Worm (Caenorhabditis elegans): ENCODE results near the gene F35D11.4.

The F35D11.4 gene

ce11 chrII:4598815-4599214 is 4.4 kb upstream of the F35D11.4 start:
- TF ChIP-seq madf-2 (tag; optimal IDR thresholded peaks at IDR 0.05) (no peak), elt-2 (tag; optimal IDR thresholded peaks at IDR 0.05) (peak; percentile 49), pros-1 (tag; optimal IDR thresholded peaks at IDR 0.05) (no peak), tbx-2 (tag; optimal IDR thresholded peaks at IDR 0.05) (no peak)

- TF ChIP-seq sdc-2 (tag; optimal IDR thresholded peaks at IDR 0.05) (no peak), hlh-6 (tag; optimal IDR thresholded peaks at IDR 0.05) (no peak), ama-1 (optimal IDR thresholded peaks at IDR 0.05) (no peak), dve-1 (tag; optimal IDR thresholded peaks at IDR 0.05) (no peak), fax-1 (tag; optimal IDR thresholded peaks at IDR 0.05) (no peak), ceh-6 (GFP tag; optimal IDR thresholded peaks at IDR 0.05) (no peak), ets-4 (tag; optimal IDR thresholded peaks at IDR 0.05) (no peak), unc-86 (tag; optimal IDR thresholded peaks at IDR 0.05) (no peak), ceh-2 (tag; optimal IDR thresholded peaks at IDR 0.05) (no peak), syd-9 (tag; optimal IDR thresholded peaks at IDR 0.05) (no peak), ceh-45 (GFP tag; IDR thresholded peaks at IDR 0.05) (no peak), K09A11.1 (tag; optimal IDR thresholded peaks at IDR 0.05; ENCODE audit: insufficient read depth) (no peak), gmeb-2 (tag; optimal IDR thresholded peaks at IDR 0.05) (no peak), unc-55 (GFP tag; optimal IDR thresholded peaks at IDR 0.05) (no peak)
These were observed 3.4 kb upstream of the F35D11.4 start for ce11 chrII:4599838-4600237.

ce11 chrII:4600276-4600675 is 3.0 kb upstream of the F35D11.4 start:
- TF ChIP-seq ceh-6 (GFP tag; optimal IDR thresholded peaks at IDR 0.05) (no peak), ets-4 (tag; optimal IDR thresholded peaks at IDR 0.05) (no peak), fkh-6 (tag; optimal IDR thresholded peaks at IDR 0.05) (no peak), T23F11.4 (GFP tag; optimal IDR thresholded peaks at IDR 0.05) (no peak), madf-2 (tag; optimal IDR thresholded peaks at IDR 0.05) (no peak), pha-2 (tag; optimal IDR thresholded peaks at IDR 0.05) (no peak), ceh-2 (tag; optimal IDR thresholded peaks at IDR 0.05) (no peak), ama-1 (optimal IDR thresholded peaks at IDR 0.05) (no peak), tbx-7 (tag; optimal IDR thresholded peaks at IDR 0.05) (no peak)

ce11 chrII:4600818-4601217 is 2.4 kb upstream of the F35D11.4 start:
- TF ChIP-seq nfya-1 (tag; optimal IDR thresholded peaks at IDR 0.05): peak; percentile 84
- TF ChIP-seq ceh-30 (tag; optimal IDR thresholded peaks at IDR 0.05): no peak

ce11 chrII:4601256-4601655 is 2.0 kb upstream of the F35D11.4 start, which contains the start of gene ipla-1:
Gene ipla-1, minus strand, starts transcription at chrII:4601356.
- TF ChIP-seq che-1 (tag; optimal IDR thresholded peaks at IDR 0.05): no peak
- TF ChIP-seq ceh-22 (tag; optimal IDR thresholded peaks at IDR 0.05): no peak
- no peak for TF ChIP-seq ceh-34 (tag; optimal IDR thresholded peaks at IDR 0.05)
- no peak for TF ChIP-seq sox-2 (GFP tag; IDR thresholded peaks at IDR 0.05)
- no peak for TF ChIP-seq pha-2 (tag; optimal IDR thresholded peaks at IDR 0.05)
- no peak for TF ChIP-seq tbx-7 (tag; optimal IDR thresholded peaks at IDR 0.05)
- TF ChIP-seq nhr-232 (tag; optimal IDR thresholded peaks at IDR 0.05): no peak
- TF ChIP-seq pqm-1 (tag; optimal IDR thresholded peaks at IDR 0.05): no peak
- TF ChIP-seq npax-4 (tag; optimal IDR thresholded peaks at IDR 0.05): no peak
- TF ChIP-seq eyg-1 (tag; optimal IDR thresholded peaks at IDR 0.05): no peak
- no peak for TF ChIP-seq nfya-1 (tag; optimal IDR thresholded peaks at IDR 0.05)
- TF ChIP-seq pag-3 (tag; optimal IDR thresholded peaks at IDR 0.05; ENCODE audit: borderline replicate concordance): no peak
- TF ChIP-seq sdc-2 (tag; optimal IDR thresholded peaks at IDR 0.05): no peak
- no peak for TF ChIP-seq ceh-24 (tag; optimal IDR thresholded peaks at IDR 0.05)
- TF ChIP-seq C08G9.2 (tag; optimal IDR thresholded peaks at IDR 0.05): no peak
- TF ChIP-seq dve-1 (tag; optimal IDR thresholded peaks at IDR 0.05): no peak
- TF ChIP-seq sox-4 (tag; optimal IDR thresholded peaks at IDR 0.05): no peak
- TF ChIP-seq ceh-30 (tag; optimal IDR thresholded peaks at IDR 0.05): no peak
- no peak for TF ChIP-seq K02D7.2 (tag; optimal IDR thresholded peaks at IDR 0.05)
- TF ChIP-seq ahr-1 (tag; optimal IDR thresholded peaks at IDR 0.05): no peak
